Worm (Caenorhabditis elegans): ENCODE measurements around the gene srj-21.

srj-21 gene

ce11 chrV:10758658-10759057 is 13.5 kb downstream of the srj-21 start, which contains the start of gene F28H7.8:
Gene F28H7.8 (plus strand): TSS chrV:10758958.
- TF ChIP-seq nhr-76 (tag; optimal IDR thresholded peaks at IDR 0.05), result no peak
- TF ChIP-seq ceh-43 (GFP tag; optimal IDR thresholded peaks at IDR 0.05), result no peak
- TF ChIP-seq ceh-83 (GFP tag; optimal IDR thresholded peaks at IDR 0.05), result no peak
- no peak for TF ChIP-seq unc-120 (tag; optimal IDR thresholded peaks at IDR 0.05; ENCODE audit: poor library complexity, severe bottlenecking)
- TF ChIP-seq pha-4 (tag; optimal IDR thresholded peaks at IDR 0.05), result no peak
- no peak for TF ChIP-seq bed-3 (GFP tag; optimal IDR thresholded peaks at IDR 0.05)
- TF ChIP-seq tbx-8 (GFP tag; optimal IDR thresholded peaks at IDR 0.05), result no peak
- no peak for TF ChIP-seq zip-8 (tag; optimal IDR thresholded peaks at IDR 0.05)
- TF ChIP-seq ces-1 (GFP tag; optimal IDR thresholded peaks at IDR 0.05), result no peak
- no peak for TF ChIP-seq cnd-1 (tag; optimal IDR thresholded peaks at IDR 0.05)
- no peak for TF ChIP-seq drap-1 (GFP tag; optimal IDR thresholded peaks at IDR 0.05)
- no peak for TF ChIP-seq nhr-28 (tag; optimal IDR thresholded peaks at IDR 0.05)
- no peak for TF ChIP-seq sptf-1 (tag; optimal IDR thresholded peaks at IDR 0.05)
- TF ChIP-seq M03D4.4 (tag; optimal IDR thresholded peaks at IDR 0.05), result no peak
- no peak for TF ChIP-seq ceh-39 (tag; optimal IDR thresholded peaks at IDR 0.05)
- no peak for TF ChIP-seq blmp-1 (tag; optimal IDR thresholded peaks at IDR 0.05)
- no peak for TF ChIP-seq lsy-2 (tag; optimal IDR thresholded peaks at IDR 0.05)
- TF ChIP-seq hlh-1 (tag; optimal IDR thresholded peaks at IDR 0.05), result no peak

- TF ChIP-seq lin-32 (GFP tag; optimal IDR thresholded peaks at IDR 0.05) (no peak), nhr-28 (tag; optimal IDR thresholded peaks at IDR 0.05) (no peak), nhr-2 (tag; optimal IDR thresholded peaks at IDR 0.05) (no peak), unc-62 (GFP tag; optimal IDR thresholded peaks at IDR 0.05) (no peak), nhr-76 (tag; optimal IDR thresholded peaks at IDR 0.05) (no peak), unc-120 (tag; optimal IDR thresholded peaks at IDR 0.05; ENCODE audit: poor library complexity, severe bottlenecking) (no peak), elt-1 (tag; optimal IDR thresholded peaks at IDR 0.05; ENCODE audit: borderline replicate concordance, insufficient read depth) (no peak), unc-39 (tag; optimal IDR thresholded peaks at IDR 0.05) (no peak), mab-5 (tag; optimal IDR thresholded peaks at IDR 0.05) (no peak), flh-1 (GFP tag; optimal IDR thresholded peaks at IDR 0.05) (no peak), lin-13 (tag; optimal IDR thresholded peaks at IDR 0.05) (no peak), bed-3 (GFP tag; optimal IDR thresholded peaks at IDR 0.05) (no peak), ham-2 (GFP tag; optimal IDR thresholded peaks at IDR 0.05) (no peak), hlh-1 (tag; optimal IDR thresholded peaks at IDR 0.05) (no peak), ceh-83 (GFP tag; optimal IDR thresholded peaks at IDR 0.05) (no peak), zip-8 (tag; optimal IDR thresholded peaks at IDR 0.05) (no peak), pha-4 (tag; optimal IDR thresholded peaks at IDR 0.05) (no peak), nhr-237 (tag; optimal IDR thresholded peaks at IDR 0.05) (no peak)
These were observed 15.7 kb downstream of the srj-21 start for ce11 chrV:10760839-10761238.

ce11 chrV:10762695-10763094 is 17.6 kb downstream of the srj-21 start, which contains the start of gene sre-6:
Gene sre-6 (minus strand): TSS chrV:10762795.
- no peak for TF ChIP-seq tbx-8 (GFP tag; optimal IDR thresholded peaks at IDR 0.05)
- TF ChIP-seq mls-2 (tag; optimal IDR thresholded peaks at IDR 0.05), result no peak
- TF ChIP-seq mab-5 (tag; optimal IDR thresholded peaks at IDR 0.05), result no peak
- TF ChIP-seq nhr-28 (tag; optimal IDR thresholded peaks at IDR 0.05), result no peak
- no peak for TF ChIP-seq ceh-39 (tag; optimal IDR thresholded peaks at IDR 0.05)
- TF ChIP-seq unc-120 (tag; optimal IDR thresholded peaks at IDR 0.05; ENCODE audit: poor library complexity, severe bottlenecking), result no peak
- TF ChIP-seq drap-1 (GFP tag; optimal IDR thresholded peaks at IDR 0.05), result no peak

- no peak for TF ChIP-seq unc-120 (tag; optimal IDR thresholded peaks at IDR 0.05; ENCODE audit: poor library complexity, severe bottlenecking)
These were observed 18.9 kb downstream of the srj-21 start, which contains the start of gene ocr-1 for ce11 chrV:10764066-10764465. Gene ocr-1 (plus strand): TSS chrV:10764366.

- TF ChIP-seq mab-5 (tag; optimal IDR thresholded peaks at IDR 0.05) (no peak), unc-62 (GFP tag; optimal IDR thresholded peaks at IDR 0.05) (no peak), zip-8 (tag; optimal IDR thresholded peaks at IDR 0.05) (peak; percentile 94), sptf-1 (tag; optimal IDR thresholded peaks at IDR 0.05) (no peak), tbx-8 (GFP tag; optimal IDR thresholded peaks at IDR 0.05) (no peak), nhr-2 (tag; optimal IDR thresholded peaks at IDR 0.05) (no peak), unc-120 (tag; optimal IDR thresholded peaks at IDR 0.05; ENCODE audit: poor library complexity, severe bottlenecking) (no peak)
These were observed 23.8 kb downstream of the srj-21 start for ce11 chrV:10768892-10769291.

ce11 chrV:10770026-10770425 is 24.9 kb downstream of the srj-21 start, which contains the start of the genes D1054.1 and pas-2:
Gene D1054.1 (minus strand): TSS chrV:10770217.
Gene pas-2 (plus strand): TSS chrV:10770368.
- TF ChIP-seq unc-62 (GFP tag; optimal IDR thresholded peaks at IDR 0.05) (no peak), mep-1 (tag; optimal IDR thresholded peaks at IDR 0.05) (peak; percentile 15), lin-13 (tag; optimal IDR thresholded peaks at IDR 0.05) (no peak), ces-1 (GFP tag; optimal IDR thresholded peaks at IDR 0.05) (peak; percentile 85), elt-1 (tag; optimal IDR thresholded peaks at IDR 0.05; ENCODE audit: borderline replicate concordance, insufficient read depth) (no peak), ceh-83 (GFP tag; optimal IDR thresholded peaks at IDR 0.05) (no peak)
